Worm (Caenorhabditis elegans) whole organism, L2 larva: ENCODE data around the gene srbc-56.
"Not testable (repeated sequence)": the region's sequence is repeated elsewhere in the genome, so short reads cannot be mapped to it uniquely, and the experiment has no call there.

Experiments
- C34F6.9 ChIP-seq: fragments of 150-350 bp; optimal IDR thresholded peaks from 2 replicates; lab custom pipeline; 2014; ENCODE audit warnings: missing biosample characterization, missing genetic modification characterization
- F13H6.1 ChIP-seq: sonication (generic microtip); optimal IDR thresholded peaks from 2 replicates; lab custom pipeline; 2016; ENCODE audit warnings: missing genetic modification characterization, missing compliant biosample characterization
- ZK546.5 ChIP-seq: sonication (generic microtip); optimal IDR thresholded peaks from 2 replicates; lab custom pipeline; 2017; ENCODE audit warnings: missing biosample characterization, missing genetic modification characterization
- alr-1 ChIP-seq: fragments of 150-350 bp; optimal IDR thresholded peaks from 2 replicates; lab custom pipeline; 2014; ENCODE audit warnings: missing biosample characterization, missing genetic modification characterization
- aly-2 ChIP-seq: fragments of 150-350 bp; optimal IDR thresholded peaks from 2 replicates; lab custom pipeline; 2014; ENCODE audit warnings: missing biosample characterization, missing genetic modification characterization
- blmp-1 ChIP-seq: sonication (generic microtip); optimal IDR thresholded peaks from 2 replicates; lab custom pipeline; 2017; ENCODE audit warnings: missing genetic modification characterization, mild to moderate bottlenecking, missing compliant biosample characterization, antibody characterized with exemption, moderate library complexity; ENCODE audit not compliant: insufficient read depth
- ceh-16 ChIP-seq: fragments of 150-350 bp; optimal IDR thresholded peaks from 2 replicates; lab custom pipeline; 2014; ENCODE audit warnings: missing biosample characterization, missing genetic modification characterization
- egl-27 ChIP-seq: sonication (generic microtip); optimal IDR thresholded peaks from 3 replicates; lab custom pipeline; 2017; ENCODE audit warnings: missing biosample characterization, missing genetic modification reagents, missing genetic modification characterization
- elt-1 ChIP-seq: fragments of 150-350 bp; optimal IDR thresholded peaks from 2 replicates; lab custom pipeline; 2014; ENCODE audit warnings: missing biosample characterization, missing genetic modification characterization
- elt-3 ChIP-seq: sonication (generic microtip); optimal IDR thresholded peaks from 2 replicates; lab custom pipeline; 2017; ENCODE audit warnings: missing biosample characterization, missing genetic modification characterization
- fos-1 ChIP-seq: fragments of 150-350 bp; optimal IDR thresholded peaks from 2 replicates; lab custom pipeline; 2014; ENCODE audit warnings: missing biosample characterization, missing genetic modification characterization
- gmeb-1 ChIP-seq: fragments of 150-350 bp; optimal IDR thresholded peaks from 2 replicates; lab custom pipeline; 2014; ENCODE audit warnings: missing biosample characterization, missing genetic modification characterization
- lin-11 ChIP-seq: fragments of 150-350 bp; sonication (generic microtip); optimal IDR thresholded peaks from 2 replicates; lab custom pipeline; 2014; ENCODE audit warnings: missing biosample characterization, missing genetic modification characterization, inconsistent platforms, mixed read lengths
- lin-13 ChIP-seq: fragments of 150-350 bp; optimal IDR thresholded peaks from 2 replicates; lab custom pipeline; 2014; ENCODE audit warnings: missing biosample characterization, missing genetic modification reagents, missing genetic modification characterization
- lin-39 ChIP-seq: fragments of 150-350 bp; optimal IDR thresholded peaks from 2 replicates; lab custom pipeline; 2014; ENCODE audit warnings: missing biosample characterization, missing genetic modification reagents, missing genetic modification characterization
- lsy-2 ChIP-seq, 2 experiments: fragments of 150-350 bp in 1 of 2; sonication (generic microtip) in 1 of 2; optimal IDR thresholded peaks; 2 replicates each; lab custom pipeline; 2014 to 2017; ENCODE audit warnings: missing biosample characterization in 2 of 2, missing genetic modification characterization in 2 of 2
- mbf-1 ChIP-seq: sonication (generic microtip); optimal IDR thresholded peaks from 2 replicates; lab custom pipeline; 2017; ENCODE audit warnings: missing biosample characterization, missing genetic modification characterization
- nhr-10 ChIP-seq: sonication (generic microtip); optimal IDR thresholded peaks from 2 replicates; lab custom pipeline; 2017; ENCODE audit warnings: missing biosample characterization, missing genetic modification characterization
- nhr-11 ChIP-seq: fragments of 150-350 bp; optimal IDR thresholded peaks from 2 replicates; lab custom pipeline; 2014; ENCODE audit warnings: missing biosample characterization, missing genetic modification characterization
- nhr-12 ChIP-seq: fragments of 150-350 bp; optimal IDR thresholded peaks from 2 replicates; lab custom pipeline; 2014; ENCODE audit warnings: missing biosample characterization, missing genetic modification characterization
- nhr-129 ChIP-seq: fragments of 150-350 bp; optimal IDR thresholded peaks from 2 replicates; lab custom pipeline; 2014; ENCODE audit warnings: missing biosample characterization, missing genetic modification characterization
- nhr-23 ChIP-seq: fragments of 150-350 bp; optimal IDR thresholded peaks from 2 replicates; lab custom pipeline; 2014; ENCODE audit warnings: missing biosample characterization, missing genetic modification reagents, missing genetic modification characterization
- nhr-237 ChIP-seq: fragments of 150-350 bp; optimal IDR thresholded peaks from 2 replicates; lab custom pipeline; 2014; ENCODE audit warnings: missing biosample characterization, missing genetic modification characterization
- nhr-25 ChIP-seq: fragments of 150-350 bp; sonication (generic microtip); optimal IDR thresholded peaks from 3 replicates; lab custom pipeline; 2014; ENCODE audit warnings: missing biosample characterization, missing genetic modification characterization
- nhr-6 ChIP-seq: fragments of 150-350 bp; optimal IDR thresholded peaks from 2 replicates; lab custom pipeline; 2014; ENCODE audit warnings: missing biosample characterization, missing genetic modification characterization
- sem-4 ChIP-seq: fragments of 150-350 bp; optimal IDR thresholded peaks from 2 replicates; lab custom pipeline; 2014; ENCODE audit warnings: missing biosample characterization, missing genetic modification reagents, missing genetic modification characterization
- skn-1 ChIP-seq: sonication (generic microtip); optimal IDR thresholded peaks from 2 replicates; lab custom pipeline; 2017; ENCODE audit warnings: missing biosample characterization, missing genetic modification characterization
- sma-3 ChIP-seq: sonication (generic microtip); optimal IDR thresholded peaks from 2 replicates; lab custom pipeline; 2016; ENCODE audit warnings: missing genetic modification reagents, missing genetic modification characterization, missing compliant biosample characterization
- sma-9 ChIP-seq, 2 experiments: fragments of 150-350 bp in 1 of 2; sonication (generic microtip) in 1 of 2; optimal IDR thresholded peaks; 2 replicates each; lab custom pipeline; 2014 to 2016; ENCODE audit warnings: missing genetic modification characterization in 2 of 2, mild to moderate bottlenecking in 1 of 2, missing biosample characterization in 1 of 2, missing compliant biosample characterization in 1 of 2, missing genetic modification reagents in 1 of 2, moderate library complexity in 1 of 2
- snpc-4 ChIP-seq: fragments of 150-350 bp; optimal IDR thresholded peaks from 2 replicates; lab custom pipeline; 2014; ENCODE audit warnings: missing biosample characterization, missing genetic modification characterization
- unc-39 ChIP-seq: fragments of 150-350 bp; optimal IDR thresholded peaks from 2 replicates; lab custom pipeline; 2014; ENCODE audit warnings: missing biosample characterization, missing genetic modification characterization
- unc-55 ChIP-seq: fragments of 150-350 bp; sonication (generic microtip); optimal IDR thresholded peaks from 3 replicates; lab custom pipeline; 2014; ENCODE audit warnings: missing biosample characterization, missing genetic modification reagents, missing genetic modification characterization
- unc-62 ChIP-seq: fragments of 150-350 bp; optimal IDR thresholded peaks from 2 replicates; lab custom pipeline; 2014; ENCODE audit warnings: missing biosample characterization, missing genetic modification reagents, missing genetic modification characterization
- ztf-11 ChIP-seq: sonication (generic microtip); optimal IDR thresholded peaks from 2 replicates; lab custom pipeline; 2017; ENCODE audit warnings: missing biosample characterization, missing genetic modification characterization

Gene srbc-56

ce11 chrV:15821398-15821797 lies 10.1 kb downstream of the srbc-56 start, which contains the start of gene srbc-49:
TSS of gene srbc-49 (plus strand) at chrV:15821698.
- TF ChIP-seq nhr-12 (tag; lab: Kevin White, UChicago) (no peak), egl-27 (tag; lab: Kevin White, UChicago) (no peak), sem-4 (no peak), skn-1 (no peak), aly-2 (no peak), nhr-25 (no peak), F13H6.1 (tag; lab: Kevin White, UChicago) (no peak), nhr-11 (no peak), unc-39 (tag; lab: Kevin White, UChicago) (no peak), ztf-11 (tag; lab: Kevin White, UChicago) (no peak)

ce11 chrV:15819983-15820382 lies 11.5 kb downstream of the srbc-56 start, which contains the start of gene srbc-48:
TSS of gene srbc-48 (plus strand) at chrV:15820283.
- no peak for TF ChIP-seq ZK546.5 (tag; lab: Kevin White, UChicago)
- TF ChIP-seq snpc-4 (tag; lab: Kevin White, UChicago) = no peak
- TF ChIP-seq alr-1 (tag; lab: Kevin White, UChicago) = no peak
- TF ChIP-seq sma-3 = no peak
- TF ChIP-seq lin-39 (tag; lab: Kevin White, UChicago) = no peak
- TF ChIP-seq nhr-11 = no peak
- TF ChIP-seq nhr-25 = no peak
- TF ChIP-seq, all 48 proteins: peak for 0

- TF ChIP-seq aly-2 = no peak
- no peak for TF ChIP-seq nhr-6 (tag; lab: Kevin White, UChicago)
- no peak for TF ChIP-seq egl-27 (tag; lab: Kevin White, UChicago)
- no peak for TF ChIP-seq lsy-2 (tag; optimal IDR thresholded peaks at IDR 0.05; lab: Kevin White, UChicago)
- no peak for TF ChIP-seq nhr-10
- no peak for TF ChIP-seq elt-1 (tag; lab: Kevin White, UChicago)
- TF ChIP-seq sem-4 = no peak
- TF ChIP-seq mbf-1 (tag; lab: Kevin White, UChicago) = no peak
Observed at ce11 chrV:15817746-15818145, 13.7 kb downstream of the srbc-56 start, which contains the start of gene abf-3. TSS of gene abf-3 (minus strand) at chrV:15817846.

- TF ChIP-seq fos-1 (tag; lab: Kevin White, UChicago) (no peak), nhr-23 (tag; lab: Kevin White, UChicago) (no peak), sma-9 (GFP tag; optimal IDR thresholded peaks at IDR 0.05; lab: Kevin White, UChicago) (peak; percentile 22), sma-9 (tag; optimal IDR thresholded peaks at IDR 0.05; lab: Kevin White, UChicago) (no peak), blmp-1 (tag; lab: Kevin White, UChicago) (peak; percentile 40), nhr-12 (tag; lab: Kevin White, UChicago) (no peak), ZK546.5 (tag; lab: Kevin White, UChicago) (no peak), nhr-25 (no peak), nhr-129 (tag; lab: Kevin White, UChicago) (peak; percentile 48), elt-3 (no peak), unc-55 (GFP tag; lab: Kevin White, UChicago) (no peak), ceh-16 (no peak), sem-4 (no peak), nhr-237 (tag; lab: Kevin White, UChicago) (no peak), lin-11 (no peak), F13H6.1 (tag; lab: Kevin White, UChicago) (no peak)
Observed at ce11 chrV:15815962-15816432, 15.5 kb downstream of the srbc-56 start, which contains the start of the genes fbxa-69 and F54B8.4. TSS of gene fbxa-69 (minus strand) at chrV:15815971. TSS of gene F54B8.4 (plus strand) at chrV:15816382.

- not testable (repeated sequence) for TF ChIP-seq nhr-129 (tag; lab: Kevin White, UChicago); nhr-25; alr-1 (tag; lab: Kevin White, UChicago)
- TF ChIP-seq, all 48 proteins: peak for 0; not testable (repeated sequence) for 48
Observed at ce11 chrV:15811982-15812381, 19.5 kb downstream of the srbc-56 start, which contains the start of gene nhr-282. TSS of gene nhr-282 (plus strand) at chrV:15812282.

- TF ChIP-seq lin-13 (GFP tag; lab: Kevin White, UChicago) (no peak), elt-3 (no peak), nhr-6 (tag; lab: Kevin White, UChicago) (no peak), F13H6.1 (tag; lab: Kevin White, UChicago) (no peak), gmeb-1 (tag; lab: Kevin White, UChicago) (no peak), ceh-16 (no peak), C34F6.9 (tag; lab: Kevin White, UChicago) (no peak), skn-1 (no peak), sma-9 (GFP tag; optimal IDR thresholded peaks at IDR 0.05; lab: Kevin White, UChicago) (no peak), sma-9 (tag; optimal IDR thresholded peaks at IDR 0.05; lab: Kevin White, UChicago) (no peak), unc-62 (GFP tag; lab: Kevin White, UChicago) (no peak), aly-2 (no peak)
Observed at ce11 chrV:15810446-15810845, 21.0 kb downstream of the srbc-56 start, which contains the start of gene F54B8.1. TSS of gene F54B8.1 (plus strand) at chrV:15810746.
